Fruit fly (Drosophila melanogaster) Kc167 (cell line): ENCODE results near the gene mRpL47.

ENCODE experiments used
- Myc ChIP-seq: fragments of >200 bp; optimal IDR thresholded peaks from 2 replicates; lab custom pipeline; 2017; ENCODE audit warnings: missing external identifiers
- Sin3A ChIP-seq: fragments of >200 bp; optimal IDR thresholded peaks from 2 replicates; lab custom pipeline; 2018; ENCODE audit warnings: missing external identifiers
- h ChIP-seq: fragments of >200 bp; optimal IDR thresholded peaks from 3 replicates; lab custom pipeline; 2018; ENCODE audit warnings: missing external identifiers
- insv ChIP-seq: fragments of >200 bp; optimal IDR thresholded peaks from 3 replicates; lab custom pipeline; 2018; ENCODE audit warnings: missing external identifiers
- psq ChIP-seq: fragments of >200 bp; optimal IDR thresholded peaks from 2 replicates; lab custom pipeline; 2017; ENCODE audit warnings: missing external identifiers
- ttk ChIP-seq: sonication (Bioruptor generic); optimal IDR thresholded peaks from 2 replicates; lab custom pipeline; 2017; ENCODE audit warnings: missing external identifiers

Gene mRpL47

DNA sequence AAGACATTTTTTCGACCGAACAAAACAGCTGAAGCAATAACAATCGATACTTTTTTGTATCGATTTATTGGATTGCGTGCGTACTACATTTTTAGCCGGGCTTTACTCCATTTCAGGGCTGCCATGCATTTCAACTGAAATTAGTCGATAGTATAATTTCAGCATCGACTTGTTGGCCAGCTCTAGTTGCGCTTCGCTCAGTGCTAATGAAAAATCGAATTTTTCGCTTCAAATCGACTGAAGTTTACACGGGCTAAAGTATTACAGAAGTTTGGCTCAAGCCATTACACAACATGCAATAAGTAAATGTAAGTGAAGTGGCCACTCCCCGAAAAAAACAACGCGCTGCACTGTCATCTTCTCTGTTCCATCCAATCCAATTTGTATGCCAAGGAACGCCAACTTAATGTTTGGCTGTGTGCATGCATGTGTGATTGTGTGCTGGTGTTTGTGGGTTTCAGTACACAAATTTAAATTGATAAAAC is at the start of gene mRpL47, which contains the start of the genes CG8176 and Kdm3:
mRpL47 (minus strand) TSS at position 49 of the 485 bp plus-strand sequence.
CG8176 (plus strand) TSS at position 148 of the 485 bp plus-strand sequence.
Kdm3 (plus strand) TSS at position 148 of the 485 bp plus-strand sequence.
- TF ChIP-seq psq (lab: Kevin White, UChicago) (no peak), Myc (lab: Kevin White, UChicago) (no peak), insv (no peak), ttk (lab: Kevin White, UChicago) (no peak), h (no peak), Sin3A (lab: Kevin White, UChicago) (no peak)

DNA sequence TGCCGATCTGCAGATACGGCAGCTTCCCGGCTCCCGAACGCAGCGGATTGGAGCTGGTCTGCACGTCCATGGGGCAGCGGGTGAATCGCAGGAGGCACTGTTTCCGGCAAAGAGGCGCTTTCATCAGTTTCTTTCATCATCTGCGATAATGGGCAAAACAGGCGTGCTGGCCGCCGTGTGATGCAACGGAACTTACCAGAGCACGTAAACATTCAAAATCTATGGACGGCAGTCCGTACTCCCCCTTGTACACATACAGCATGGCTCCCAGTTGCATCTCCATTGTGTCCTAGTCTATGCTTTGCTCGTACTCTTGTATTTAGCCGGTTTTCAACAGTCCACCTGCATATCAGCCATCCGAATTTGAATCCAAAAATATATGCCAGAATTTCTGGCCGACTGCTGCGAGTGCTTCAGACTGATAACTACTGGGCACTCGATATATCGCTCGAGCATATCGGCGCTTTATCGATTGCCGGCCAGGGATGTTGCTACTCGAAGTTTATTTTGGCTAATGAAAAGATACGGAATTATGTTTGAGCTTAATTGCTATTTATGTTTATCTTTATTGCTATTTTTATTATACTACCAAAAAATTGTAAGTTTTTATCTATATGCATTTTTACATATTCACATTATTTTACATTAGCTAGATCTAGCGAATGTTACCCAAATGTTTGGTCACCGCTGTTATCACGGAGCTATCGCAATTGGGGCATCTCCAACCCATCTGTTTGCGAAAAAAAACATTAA is 47.7 kb upstream of the mRpL47 start, which contains the start of the genes CG9393 and Vps45:
CG9393 (minus strand) TSS at position 434 of the 753 bp plus-strand sequence.
Vps45 (plus strand) TSS at position 685 of the 753 bp plus-strand sequence.
- TF ChIP-seq insv (no peak), ttk (lab: Kevin White, UChicago) (no peak), psq (lab: Kevin White, UChicago) (no peak), Sin3A (lab: Kevin White, UChicago) (peak; percentile 6), h (no peak), Myc (lab: Kevin White, UChicago) (no peak)

DNA sequence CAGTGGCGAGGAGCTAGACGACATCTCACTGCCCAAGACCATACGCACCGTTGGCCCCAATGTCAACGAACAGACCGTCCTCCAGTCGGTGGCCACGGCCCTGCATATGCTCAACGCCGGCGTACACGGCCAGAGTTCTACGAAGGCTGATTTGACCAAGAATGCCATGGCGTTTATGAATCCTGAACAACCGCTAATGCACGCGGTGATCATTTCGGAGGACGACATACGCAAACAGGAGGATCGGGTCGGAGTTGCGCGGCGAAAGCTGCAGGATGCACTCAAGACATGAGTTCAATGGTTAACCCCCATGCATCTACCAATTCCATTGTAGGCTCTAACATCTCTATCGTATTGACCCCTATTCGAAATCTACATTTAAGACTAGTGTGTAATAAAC is 45.4 kb upstream of the mRpL47 start:
- no peak for TF ChIP-seq h
- TF ChIP-seq ttk (lab: Kevin White, UChicago), result no peak
- no peak for TF ChIP-seq Sin3A (lab: Kevin White, UChicago)
- TF ChIP-seq psq (lab: Kevin White, UChicago), result no peak
- TF ChIP-seq Myc (lab: Kevin White, UChicago), result no peak
- TF ChIP-seq insv, result no peak

DNA sequence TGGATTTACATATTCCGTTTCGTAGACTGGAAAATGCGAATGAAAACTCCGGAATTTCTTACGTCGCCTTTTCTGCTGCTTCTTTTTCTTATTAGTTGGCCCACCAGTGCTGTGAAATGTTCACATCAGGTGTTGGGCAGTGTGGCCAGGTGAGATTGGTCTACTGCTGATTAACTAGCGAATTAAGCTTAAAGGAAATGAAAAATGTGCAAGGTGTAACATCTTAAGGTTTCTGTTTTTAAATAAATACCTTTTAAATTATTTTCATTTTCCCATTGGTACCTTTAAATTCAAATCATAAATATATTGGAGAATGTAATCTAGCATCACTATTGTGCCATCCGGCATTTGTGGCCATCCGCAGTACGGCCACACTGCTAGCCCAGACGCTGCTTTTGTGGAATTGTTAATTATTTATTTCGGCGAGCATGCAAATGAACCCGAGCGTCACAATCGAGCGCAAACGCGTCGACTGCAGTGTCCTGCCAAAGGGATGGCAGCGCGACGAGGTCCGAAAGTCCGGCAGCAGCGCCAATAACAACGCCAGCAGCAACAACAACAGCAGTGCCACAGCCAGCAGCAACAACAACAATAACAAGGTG is 43.8 kb upstream of the mRpL47 start, which contains the start of the genes AP-1mu and MBD-like:
AP-1mu (minus strand) TSS at position 113 of the 602 bp plus-strand sequence.
MBD-like (plus strand) TSS at position 348 of the 602 bp plus-strand sequence.
- no peak for TF ChIP-seq Myc (lab: Kevin White, UChicago)

DNA sequence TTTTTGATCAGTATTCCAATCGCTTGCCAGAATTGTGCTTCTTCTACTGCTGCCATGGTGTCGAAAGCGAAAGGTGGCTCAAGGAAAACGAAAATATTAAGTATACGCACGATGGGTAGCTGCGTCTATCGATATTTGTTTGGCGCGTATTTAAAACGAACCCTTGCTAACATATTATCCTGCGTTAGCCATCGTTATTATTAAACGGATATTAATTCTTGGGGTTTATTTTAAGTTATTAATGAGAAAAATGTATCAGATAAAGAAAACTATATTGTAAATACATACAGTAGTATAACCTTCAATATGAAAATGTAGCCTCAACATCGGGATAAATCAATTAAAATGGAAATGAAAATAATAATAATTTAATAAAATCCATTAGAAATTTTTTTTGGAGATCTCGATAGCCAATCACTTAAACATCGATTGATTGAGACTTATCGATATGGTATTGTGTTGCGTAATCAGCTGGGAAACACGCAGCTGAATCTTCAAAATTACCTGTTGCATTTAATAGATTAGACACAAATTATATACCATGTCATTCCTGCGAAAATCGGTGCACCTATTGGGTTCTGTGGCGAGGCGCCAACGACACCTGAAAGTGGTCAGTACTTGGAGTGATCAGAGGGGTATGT is 39.7 kb upstream of the mRpL47 start, which contains the start of the genes CG9386 and BckdhA:
CG9386 (minus strand) TSS at position 75 of the 641 bp plus-strand sequence.
BckdhA (plus strand) TSS at position 452 of the 641 bp plus-strand sequence.
- no peak for TF ChIP-seq Sin3A (lab: Kevin White, UChicago)
- no peak for TF ChIP-seq psq (lab: Kevin White, UChicago)
- no peak for TF ChIP-seq ttk (lab: Kevin White, UChicago)
- no peak for TF ChIP-seq Myc (lab: Kevin White, UChicago)
- TF ChIP-seq h, result no peak
- TF ChIP-seq insv, result no peak

DNA sequence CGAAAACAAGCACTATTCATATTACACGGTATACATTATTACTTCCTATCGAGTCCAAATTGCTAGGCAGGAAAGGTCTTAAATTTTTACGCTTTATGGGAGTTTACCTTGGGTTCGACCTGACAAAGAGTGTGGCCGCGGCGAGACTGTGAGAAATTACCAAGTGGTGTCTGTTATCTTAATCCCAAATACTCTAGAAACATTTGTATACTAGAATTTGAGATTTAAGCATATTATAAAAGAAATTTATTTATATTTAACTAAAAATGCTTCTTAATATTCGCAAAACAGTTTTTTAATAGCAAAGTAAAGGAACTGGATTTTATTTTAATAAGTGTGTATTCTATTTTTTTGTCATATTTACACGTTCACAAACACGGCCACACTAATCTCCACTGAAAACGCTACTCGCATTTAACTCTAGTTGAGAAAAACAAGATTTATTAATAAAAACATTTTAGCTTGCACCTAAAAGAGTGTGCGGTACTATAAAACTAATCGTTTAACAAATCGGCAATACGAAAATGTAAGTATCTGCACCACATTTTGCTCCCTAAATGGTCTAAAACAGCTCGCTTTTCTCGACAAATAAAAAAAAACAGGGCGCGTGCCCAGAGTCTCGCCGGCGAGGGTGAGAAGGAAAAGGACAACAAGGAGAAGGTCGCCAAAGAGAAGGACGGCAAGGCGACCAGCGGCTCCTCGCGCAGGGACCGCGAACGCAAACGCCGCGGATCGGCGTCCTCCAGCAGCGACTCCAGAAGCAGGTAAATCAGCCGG is 36.1 kb upstream of the mRpL47 start, which contains the start of the genes mura and RnpS1:
mura (minus strand) TSS at position 148 of the 777 bp plus-strand sequence.
RnpS1 (plus strand) TSS at position 376 of the 777 bp plus-strand sequence.
- TF ChIP-seq insv (no peak), Myc (lab: Kevin White, UChicago) (no peak), ttk (lab: Kevin White, UChicago) (no peak), psq (lab: Kevin White, UChicago) (no peak), Sin3A (lab: Kevin White, UChicago) (no peak), h (no peak)

DNA sequence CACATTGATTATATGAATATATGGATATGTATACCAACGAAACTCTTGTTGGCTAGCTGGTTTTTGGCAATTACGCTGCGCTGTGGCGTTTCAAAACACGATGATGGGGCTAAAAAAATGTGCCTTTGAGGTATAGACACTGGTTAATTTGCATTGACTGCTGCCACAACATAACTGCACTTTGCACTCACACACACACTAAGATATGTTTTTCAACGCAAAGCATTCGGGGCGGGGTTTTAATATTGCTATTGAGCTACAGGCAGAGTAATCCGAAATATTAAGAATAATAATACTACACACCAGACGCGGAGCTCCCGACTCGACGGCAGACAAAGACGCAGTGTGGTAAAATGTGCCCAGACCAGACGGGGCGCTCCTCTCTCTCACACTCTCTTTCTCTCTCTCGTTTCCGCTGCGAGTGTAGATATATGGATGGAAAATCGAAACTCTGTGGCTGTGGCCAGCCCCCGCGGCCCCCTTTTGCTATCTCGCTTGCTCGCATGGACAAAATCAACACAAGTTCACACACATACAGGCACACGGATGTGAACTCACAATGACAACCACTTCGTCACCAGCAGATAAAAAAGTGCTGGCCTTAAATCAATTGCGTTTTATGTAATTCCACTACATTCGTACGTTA is 35.4 kb upstream of the mRpL47 start:
- TF ChIP-seq psq (lab: Kevin White, UChicago), result no peak
- peak; percentile 82 for TF ChIP-seq insv

DNA sequence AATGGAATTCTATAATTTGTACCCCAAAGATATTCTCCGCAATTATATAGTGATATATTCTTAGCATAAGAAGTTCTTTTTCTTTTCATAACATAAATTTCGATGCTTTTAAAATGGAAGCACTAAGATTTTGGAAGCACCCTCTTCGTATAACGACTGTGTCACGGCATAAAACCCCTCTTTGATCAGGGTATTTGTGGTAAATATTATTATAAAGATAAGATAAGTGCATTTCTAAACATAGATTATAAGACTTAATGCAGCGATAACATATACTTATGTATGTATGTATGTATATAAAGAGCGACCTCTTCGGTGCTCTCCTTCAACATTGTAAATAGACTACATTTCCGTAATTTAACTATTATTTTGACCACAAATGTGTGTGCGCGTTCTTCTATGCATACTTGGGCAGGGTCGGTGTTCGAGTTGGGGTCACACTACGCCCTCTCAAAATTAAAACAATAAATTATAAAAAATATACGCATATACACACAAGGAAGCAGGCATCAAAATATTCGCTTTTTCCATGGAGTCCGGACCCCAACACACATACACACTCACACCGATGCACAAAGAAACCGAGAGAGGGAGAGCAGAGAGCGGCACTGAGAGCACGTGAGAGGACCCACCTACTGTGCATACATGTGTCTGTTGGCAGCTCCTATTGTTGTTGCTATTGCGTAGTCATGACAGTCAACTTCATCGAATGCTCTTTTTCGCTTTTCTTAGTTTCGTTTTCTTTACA is 34.7 kb upstream of the mRpL47 start:
- no peak for TF ChIP-seq psq (lab: Kevin White, UChicago)
- no peak for TF ChIP-seq ttk (lab: Kevin White, UChicago)
- no peak for TF ChIP-seq Sin3A (lab: Kevin White, UChicago)

DNA sequence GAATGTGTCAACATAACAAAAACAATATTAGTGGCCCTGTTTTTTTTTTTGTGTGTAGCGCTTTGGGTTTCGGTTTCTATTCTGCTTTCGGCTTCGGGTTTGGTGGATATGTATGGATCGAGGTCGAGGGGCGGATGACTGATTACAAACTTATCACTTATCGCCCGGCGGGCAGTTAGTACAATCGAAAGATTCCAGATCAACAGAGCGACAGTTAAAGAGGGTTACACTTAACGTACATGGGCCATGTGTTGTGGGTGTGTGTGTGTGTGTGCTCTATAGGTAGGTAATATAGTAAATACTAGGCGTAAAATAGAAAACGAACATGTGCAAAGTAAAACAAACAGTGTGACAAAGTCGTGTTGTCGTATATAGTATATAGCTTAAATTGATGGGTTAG is 33.1 kb upstream of the mRpL47 start:
- TF ChIP-seq Myc (lab: Kevin White, UChicago) (no peak), ttk (lab: Kevin White, UChicago) (no peak), h (no peak), psq (lab: Kevin White, UChicago) (no peak), Sin3A (lab: Kevin White, UChicago) (no peak), insv (no peak)

DNA sequence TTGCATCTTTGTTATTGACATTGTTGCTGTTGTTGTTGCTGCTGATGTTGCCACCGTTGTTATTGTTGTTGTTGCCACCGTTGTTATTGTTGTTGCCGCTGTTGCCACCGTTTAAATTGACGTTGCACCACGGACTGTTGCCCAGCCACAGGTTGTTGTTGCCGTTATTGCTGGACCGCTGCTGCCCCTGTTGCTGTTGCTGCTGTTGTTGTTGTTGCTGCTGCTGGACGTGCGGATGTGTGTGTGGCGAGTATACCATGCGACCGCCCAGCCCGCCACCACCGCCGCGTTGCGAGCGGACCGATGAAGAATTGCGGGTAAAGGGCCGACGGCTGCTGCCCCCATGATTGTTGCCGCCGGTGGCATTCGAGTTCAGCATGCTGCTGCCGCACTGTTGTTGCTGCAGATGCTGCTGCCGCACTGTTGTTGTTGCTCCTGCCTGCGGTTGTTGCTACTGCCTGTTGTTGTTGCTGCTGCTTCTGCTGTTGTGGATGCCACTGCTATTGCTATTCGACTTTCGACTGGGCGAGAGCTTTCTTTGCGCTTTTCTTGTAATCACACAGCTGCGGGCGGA is 31.2 kb upstream of the mRpL47 start:
- TF ChIP-seq h, result no peak
- TF ChIP-seq ttk (lab: Kevin White, UChicago), result no peak
- TF ChIP-seq Sin3A (lab: Kevin White, UChicago), result no peak
- TF ChIP-seq psq (lab: Kevin White, UChicago), result no peak
- TF ChIP-seq Myc (lab: Kevin White, UChicago), result no peak
- no peak for TF ChIP-seq insv
